Worm (Caenorhabditis elegans): ENCODE data around the gene gcy-19.
A peak's percentile ranks its signal among the peaks of the same experiment; 100 is the strongest.

The gcy-19 gene

DNA sequence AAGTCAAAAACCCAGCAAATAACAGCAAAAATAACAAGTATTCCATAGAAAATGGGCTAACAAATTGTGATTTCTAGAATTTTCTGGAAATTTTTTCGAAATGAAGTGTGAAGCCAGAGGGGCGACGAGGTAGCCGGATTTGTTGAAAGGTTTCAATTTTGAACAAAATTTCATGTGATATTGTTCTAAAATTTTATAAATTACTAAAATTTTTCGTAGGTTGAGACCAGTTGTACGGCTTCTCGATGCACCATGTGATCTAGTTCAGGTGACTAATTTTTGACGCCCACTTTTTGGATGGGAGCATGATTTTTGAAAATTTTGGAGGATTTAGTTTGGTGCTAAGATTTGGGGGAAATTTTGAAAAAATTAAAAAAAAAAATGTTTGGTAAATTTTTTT, at the start of gene gcy-19:
Gene gcy-19 (minus strand): TSS at position 101 of the 400 bp plus-strand sequence.
- TF ChIP-seq pha-4 (GFP tag; IDR thresholded peaks at IDR 0.05) = no peak
- no peak for TF ChIP-seq pha-4 (tag; optimal IDR thresholded peaks at IDR 0.05)
- TF ChIP-seq unc-62 (GFP tag; optimal IDR thresholded peaks at IDR 0.05 in 1 of 2) = peak in 1 of 2 experiments; percentile 8
- TF ChIP-seq unc-62 (tag; optimal IDR thresholded peaks at IDR 0.05) = no peak
- no peak for TF ChIP-seq spr-1 (tag; optimal IDR thresholded peaks at IDR 0.05)

DNA sequence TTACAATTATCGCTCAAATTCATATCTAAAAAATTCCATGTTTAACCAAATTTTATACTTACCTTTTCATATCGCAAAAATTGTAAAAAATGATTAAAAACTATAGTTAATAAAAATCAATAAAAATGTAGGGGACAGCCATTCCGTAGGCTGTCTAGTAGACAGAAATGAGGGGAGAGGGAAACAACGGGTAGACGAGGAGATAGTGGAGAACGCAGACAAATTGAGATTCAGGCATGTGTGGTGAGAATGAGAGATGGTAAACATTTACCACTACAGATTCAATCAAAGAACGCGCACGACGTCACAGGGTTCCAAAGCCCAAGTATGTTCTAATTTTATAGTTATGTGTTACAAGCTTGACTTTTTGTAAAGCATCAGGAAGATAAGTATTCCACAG, 44.4 kb upstream of the gcy-19 start:
- no peak for TF ChIP-seq daf-16 (GFP tag; optimal IDR thresholded peaks at IDR 0.05)
- peak; percentile 81 for TF ChIP-seq daf-16 (tag; optimal IDR thresholded peaks at IDR 0.05)
- TF ChIP-seq set-16 (GFP tag; IDR thresholded peaks at IDR 0.05) = no peak
- peak; percentile 62 for TF ChIP-seq dve-1 (tag; optimal IDR thresholded peaks at IDR 0.05; ENCODE audit: insufficient read depth)
- TF ChIP-seq ztf-11 (tag; optimal IDR thresholded peaks at IDR 0.05) = no peak
- no peak for TF ChIP-seq skn-1 (tag; optimal IDR thresholded peaks at IDR 0.05)
- TF ChIP-seq spr-1 (tag; optimal IDR thresholded peaks at IDR 0.05) = no peak
- TF ChIP-seq dmd-6 (GFP tag; IDR thresholded peaks at IDR 0.05) = peak; percentile 30; the same call in 1 of the 2 replicates
- TF ChIP-seq hlh-30 (tag; optimal IDR thresholded peaks at IDR 0.05; ENCODE audit: insufficient read depth) = peak; percentile 22
- no peak for TF ChIP-seq F10B5.3 (tag; optimal IDR thresholded peaks at IDR 0.05)
- TF ChIP-seq lin-1 (GFP tag; IDR thresholded peaks at IDR 0.05) = no peak
- TF ChIP-seq duxl-1 (tag; optimal IDR thresholded peaks at IDR 0.05; ENCODE audit: poor library complexity) = peak; percentile 93
- peak; percentile 56 for TF ChIP-seq nhr-28 (tag; optimal IDR thresholded peaks at IDR 0.05)
- TF ChIP-seq mes-2 (tag; optimal IDR thresholded peaks at IDR 0.05; ENCODE audit: poor library complexity, severe bottlenecking) = peak; percentile 55

DNA sequence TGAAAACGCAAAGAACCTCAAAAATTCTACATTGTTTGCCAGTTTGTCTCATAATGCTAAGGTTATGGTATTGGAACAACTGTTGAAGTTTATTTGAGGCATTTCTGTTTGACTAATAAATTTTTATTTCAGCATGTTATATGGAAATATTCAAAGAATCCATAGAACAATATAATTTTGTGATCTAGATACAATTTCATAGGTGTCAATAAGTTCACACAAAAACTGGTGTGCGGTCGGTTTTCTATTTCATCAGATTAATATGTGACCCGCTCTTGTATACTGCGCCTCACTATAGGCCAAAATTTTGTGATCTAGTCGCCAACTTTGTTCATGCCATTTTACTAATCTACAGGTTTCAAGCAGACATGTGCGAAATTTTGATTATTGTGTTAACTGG, 40.3 kb upstream of the gcy-19 start, which contains the start of gene btb-22:
Gene btb-22 (plus strand): TSS at position 301 of the 400 bp plus-strand sequence.
- no peak for TF ChIP-seq spr-1 (tag; optimal IDR thresholded peaks at IDR 0.05)
- no peak for TF ChIP-seq ceh-28 (tag; optimal IDR thresholded peaks at IDR 0.05)
- TF ChIP-seq lim-7 (GFP tag; IDR thresholded peaks at IDR 0.05) = no peak
- TF ChIP-seq nhr-41 (GFP tag; IDR thresholded peaks at IDR 0.05) = no peak

DNA sequence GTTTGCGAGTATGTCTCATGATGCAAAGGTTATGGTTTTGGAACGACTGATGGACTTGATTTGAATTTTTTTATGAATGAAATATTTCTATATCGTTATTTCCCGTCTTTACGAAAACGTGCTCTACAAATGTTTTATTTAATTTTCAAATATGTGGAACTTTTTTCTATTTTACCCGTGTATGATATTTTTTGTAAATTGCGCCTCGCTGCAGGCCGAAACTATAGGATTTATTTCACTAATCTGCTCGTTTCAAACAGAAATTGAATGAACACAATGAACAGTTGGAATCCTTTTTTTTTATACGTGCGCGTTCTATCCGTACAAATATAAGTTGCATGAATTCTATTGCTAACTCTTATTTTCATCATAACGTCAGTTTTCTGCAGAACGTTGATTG, 38.8 kb upstream of the gcy-19 start, which contains the start of gene btb-18:
Gene btb-18 (plus strand): TSS at position 301 of the 400 bp plus-strand sequence.
- no peak for TF ChIP-seq D1046.2 (GFP tag; IDR thresholded peaks at IDR 0.05)
- no peak for TF ChIP-seq Y5F2A.4 (GFP tag; optimal IDR thresholded peaks at IDR 0.05)
- TF ChIP-seq ces-1 (GFP tag; optimal IDR thresholded peaks at IDR 0.05) = no peak
- TF ChIP-seq dve-1 (tag; optimal IDR thresholded peaks at IDR 0.05; ENCODE audit: insufficient read depth) = peak; percentile 39
- TF ChIP-seq skn-1 (tag; optimal IDR thresholded peaks at IDR 0.05) = no peak
- TF ChIP-seq daf-16 (GFP tag; optimal IDR thresholded peaks at IDR 0.05) = no peak
- peak; percentile 50 for TF ChIP-seq daf-16 (tag; optimal IDR thresholded peaks at IDR 0.05)
- no peak for TF ChIP-seq aha-1 (tag)

DNA sequence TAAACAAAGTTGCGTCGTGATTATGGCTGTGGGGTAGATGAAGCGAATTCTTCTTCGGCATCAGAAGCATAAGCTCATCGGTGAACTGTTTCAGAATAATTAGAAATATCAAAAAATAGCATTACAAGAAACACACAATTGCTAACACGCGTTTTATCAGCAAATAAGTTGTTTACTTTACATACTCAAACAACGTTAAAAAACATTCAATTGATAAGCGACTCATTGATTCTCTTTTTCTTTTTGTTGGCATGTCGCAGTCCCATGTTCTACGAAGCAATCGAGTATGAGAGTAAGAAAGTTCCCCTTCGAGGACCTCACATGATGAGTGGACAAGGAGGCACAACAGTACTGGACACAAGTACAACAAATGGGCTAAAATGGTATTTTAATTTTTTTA, 37.5 kb upstream of the gcy-19 start, which contains the start of gene btb-16:
Gene btb-16 (plus strand): TSS at position 240 of the 400 bp plus-strand sequence.
- TF ChIP-seq snpc-4 (tag; optimal IDR thresholded peaks at IDR 0.05) = no peak
- no peak for TF ChIP-seq ZK546.5 (tag; optimal IDR thresholded peaks at IDR 0.05)
- no peak for TF ChIP-seq vab-7 (GFP tag; IDR thresholded peaks at IDR 0.05)
- TF ChIP-seq ceh-62 (tag; optimal IDR thresholded peaks at IDR 0.05) = no peak
- TF ChIP-seq ceh-20 (GFP tag; IDR thresholded peaks at IDR 0.05) = no peak
- TF ChIP-seq nhr-77 (tag; optimal IDR thresholded peaks at IDR 0.05) = no peak
- TF ChIP-seq tra-1 (GFP tag; IDR thresholded peaks at IDR 0.05) = no peak
- no peak for TF ChIP-seq ctbp-1 (GFP tag; IDR thresholded peaks at IDR 0.05)
- TF ChIP-seq aly-2 (tag; optimal IDR thresholded peaks at IDR 0.05) = no peak
- no peak for TF ChIP-seq hif-1 (tag; optimal IDR thresholded peaks at IDR 0.05)
- TF ChIP-seq ceh-44 (GFP tag; IDR thresholded peaks at IDR 0.05) = no peak
- no peak for TF ChIP-seq pha-4 (GFP tag; IDR thresholded peaks at IDR 0.05)
- TF ChIP-seq pha-4 (tag; optimal IDR thresholded peaks at IDR 0.05) = no peak
- TF ChIP-seq sdz-12 (GFP tag; optimal IDR thresholded peaks at IDR 0.05) = no peak
- TF ChIP-seq mdt-29 (GFP tag; IDR thresholded peaks at IDR 0.05) = no peak
- no peak for TF ChIP-seq daf-8 (GFP tag; IDR thresholded peaks at IDR 0.05)
- TF ChIP-seq mep-1 (tag; optimal IDR thresholded peaks at IDR 0.05) = no peak
- no peak for TF ChIP-seq skn-1 (tag; optimal IDR thresholded peaks at IDR 0.05)
- no peak for TF ChIP-seq fos-1 (tag; optimal IDR thresholded peaks at IDR 0.05)
- no peak for TF ChIP-seq lin-13 (GFP tag; optimal IDR thresholded peaks at IDR 0.05)
- no peak for TF ChIP-seq zfp-2 (tag; optimal IDR thresholded peaks at IDR 0.05)
- no peak for TF ChIP-seq spr-1 (tag; optimal IDR thresholded peaks at IDR 0.05)
- no peak for TF ChIP-seq ztf-7 (tag; optimal IDR thresholded peaks at IDR 0.05)
- no peak for TF ChIP-seq Y105C5A.15 (GFP tag; IDR thresholded peaks at IDR 0.05)
